Worm (Caenorhabditis elegans): ENCODE data around the gene T25B9.6.

T25B9.6 gene

DNA sequence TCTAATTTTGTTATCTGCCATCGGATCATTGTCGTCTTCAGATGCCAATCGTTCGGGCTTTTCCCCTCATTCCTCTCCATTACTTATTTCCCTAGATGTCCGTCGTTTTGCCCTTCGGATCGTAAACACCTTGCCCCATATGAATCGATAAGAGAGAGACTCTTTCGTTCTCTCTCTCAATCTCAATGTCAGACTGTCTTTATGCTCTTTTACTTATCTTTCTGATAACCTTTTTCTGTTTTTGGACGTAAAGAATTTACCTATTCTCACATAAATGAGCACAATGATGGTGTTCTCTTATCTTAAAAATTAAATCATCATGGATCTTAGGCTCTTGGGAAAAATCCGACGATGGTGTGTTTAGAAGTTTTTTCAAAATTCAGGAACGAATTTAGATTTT is 38.8 kb downstream of the T25B9.6 start (continued):
- TF ChIP-seq Y5F2A.4 (GFP tag; optimal IDR thresholded peaks at IDR 0.05) (no peak), hlh-30 (tag; optimal IDR thresholded peaks at IDR 0.05; ENCODE audit: insufficient read depth) (no peak), vab-7 (GFP tag; IDR thresholded peaks at IDR 0.05) (no peak), F37D6.2 (tag; optimal IDR thresholded peaks at IDR 0.05) (no peak), F44E2.7 (GFP tag; IDR thresholded peaks at IDR 0.05) (no peak), ZK337.2 (GFP tag; IDR thresholded peaks at IDR 0.05) (no peak), zip-11 (GFP tag; IDR thresholded peaks at IDR 0.05) (no peak), snpc-4 (tag; optimal IDR thresholded peaks at IDR 0.05) (no peak), nhr-102 (tag; optimal IDR thresholded peaks at IDR 0.05) (no peak), skn-1 (tag; optimal IDR thresholded peaks at IDR 0.05) (no peak), unc-62 (GFP tag; optimal IDR thresholded peaks at IDR 0.05 in 1 of 2) (no peak), unc-62 (tag; optimal IDR thresholded peaks at IDR 0.05) (no peak), duxl-1 (tag; optimal IDR thresholded peaks at IDR 0.05; ENCODE audit: poor library complexity) (no peak), hmg-1.1 (GFP tag; IDR thresholded peaks at IDR 0.05) (no peak), nhr-41 (GFP tag; IDR thresholded peaks at IDR 0.05) (no peak), ceh-82 (tag; optimal IDR thresholded peaks at IDR 0.05) (no peak), mxl-2 (GFP tag; conservative IDR thresholded peaks at IDR 0.05) (no peak), lin-1 (GFP tag; IDR thresholded peaks at IDR 0.05) (no peak), F26F4.8 (GFP tag; conservative IDR thresholded peaks at IDR 0.05) (no peak), attf-4 (tag; optimal IDR thresholded peaks at IDR 0.05) (no peak), ces-1 (GFP tag; optimal IDR thresholded peaks at IDR 0.05) (no peak), arid-1 (GFP tag; conservative IDR thresholded peaks at IDR 0.05) (no peak), egl-27 (tag; optimal IDR thresholded peaks at IDR 0.05) (no peak), rbr-2 (tag; optimal IDR thresholded peaks at IDR 0.05) (no peak), nhr-25 (tag; optimal IDR thresholded peaks at IDR 0.05; ENCODE audit: borderline replicate concordance, insufficient read depth) (no peak), dve-1 (tag; optimal IDR thresholded peaks at IDR 0.05; ENCODE audit: insufficient read depth) (peak; percentile 83), nhr-76 (tag; optimal IDR thresholded peaks at IDR 0.05) (no peak), spr-3 (GFP tag; optimal IDR thresholded peaks at IDR 0.05) (no peak), nhr-48 (tag; optimal IDR thresholded peaks at IDR 0.05) (peak; percentile 10), aha-1 (tag) (peak; percentile 89), ctbp-1 (GFP tag; IDR thresholded peaks at IDR 0.05) (no peak), lin-38 (GFP tag; IDR thresholded peaks at IDR 0.05) (no peak), nhr-28 (tag; optimal IDR thresholded peaks at IDR 0.05) (peak; percentile 48), dmd-9 (GFP tag; IDR thresholded peaks at IDR 0.05) (no peak)

DNA sequence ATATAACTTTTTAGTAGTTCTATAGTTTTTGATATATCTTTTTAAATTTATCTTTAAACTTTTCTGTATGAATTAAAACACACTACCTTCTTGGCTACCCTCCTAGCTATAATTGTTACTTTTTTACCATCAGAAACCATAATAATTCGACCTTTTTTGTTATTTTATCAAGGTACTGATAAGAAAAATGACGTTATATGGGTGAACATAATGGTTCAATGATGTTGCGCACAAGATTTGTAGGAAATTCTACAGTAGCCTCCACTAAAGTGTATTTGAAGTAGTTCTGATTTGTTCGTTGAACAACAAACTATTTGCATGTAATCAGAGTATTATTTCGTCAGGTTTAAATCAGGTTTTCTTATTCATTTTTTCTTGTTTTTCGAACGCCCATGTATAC is 40.7 kb downstream of the T25B9.6 start:
- peak; percentile 13 for TF ChIP-seq dve-1 (tag; optimal IDR thresholded peaks at IDR 0.05; ENCODE audit: insufficient read depth)
- TF ChIP-seq egl-27 (tag; optimal IDR thresholded peaks at IDR 0.05), result no peak
- TF ChIP-seq ZK546.5 (tag; optimal IDR thresholded peaks at IDR 0.05), result no peak
- TF ChIP-seq T20F7.1 (GFP tag; optimal IDR thresholded peaks at IDR 0.05), result no peak
- peak; percentile 74 for TF ChIP-seq nhr-28 (tag; optimal IDR thresholded peaks at IDR 0.05)
- no peak for TF ChIP-seq mxl-3 (GFP tag; optimal IDR thresholded peaks at IDR 0.05)
- no peak for TF ChIP-seq D1046.2 (GFP tag; IDR thresholded peaks at IDR 0.05)
- no peak for TF ChIP-seq nhr-41 (GFP tag; IDR thresholded peaks at IDR 0.05)
- peak; percentile 44 for TF ChIP-seq pqm-1 (tag; optimal IDR thresholded peaks at IDR 0.05)
- TF ChIP-seq dmd-6 (GFP tag; IDR thresholded peaks at IDR 0.05), result no peak
- no peak for TF ChIP-seq daf-16 (GFP tag; optimal IDR thresholded peaks at IDR 0.05)
- TF ChIP-seq daf-16 (tag; optimal IDR thresholded peaks at IDR 0.05), result peak; percentile 25
- no peak for TF ChIP-seq lin-29 (GFP tag; IDR thresholded peaks at IDR 0.05)
- no peak for TF ChIP-seq nhr-76 (tag; optimal IDR thresholded peaks at IDR 0.05)
- TF ChIP-seq gei-8 (GFP tag; optimal IDR thresholded peaks at IDR 0.05), result no peak
